Worm (Caenorhabditis elegans) whole organism, L4 larva: ENCODE results near the gene C45G9.12.

Experiments
- F10B5.3 ChIP-seq: sonication (generic microtip); optimal IDR thresholded peaks from 2 replicates; lab custom pipeline; 2016; ENCODE audit warnings: mild to moderate bottlenecking, missing genetic modification characterization, missing compliant biosample characterization
- R02D3.7 ChIP-seq: fragments of 150-350 bp; sonication (generic microtip); optimal IDR thresholded peaks from 3 replicates; lab custom pipeline; 2014; ENCODE audit warnings: missing biosample characterization, missing genetic modification characterization
- T20F7.1 ChIP-seq: fragments of 200-800 bp; sonication (Bioruptor generic); optimal IDR thresholded peaks from 2 replicates; lab custom pipeline; 2018; ENCODE audit warnings: mild to moderate bottlenecking, missing genetic modification characterization, missing compliant biosample characterization
- Y105C5A.15 ChIP-seq: fragments of 200-800 bp; sonication (Bioruptor generic); IDR thresholded peaks from 2 replicates; pipeline ENCODE4 v1.3.6; 2022; ENCODE audit warnings: missing genetic modification characterization, missing compliant biosample characterization
- Y5F2A.4 ChIP-seq: fragments of 200-800 bp; sonication (Bioruptor generic); optimal IDR thresholded peaks from 2 replicates; lab custom pipeline; 2018; ENCODE audit warnings: mild to moderate bottlenecking, missing genetic modification characterization, missing compliant biosample characterization
- ZK546.5 ChIP-seq, 2 experiments: sonication (generic microtip); optimal IDR thresholded peaks; 2 replicates each; lab custom pipeline; 2017; ENCODE audit warnings: missing biosample characterization in 2 of 2, missing genetic modification characterization in 2 of 2
- aha-1 ChIP-seq: fragments of 150-350 bp; peaks from one replicate; lab custom pipeline; 2014; ENCODE audit warnings: missing biosample characterization, missing genetic modification characterization
- aly-2 ChIP-seq: sonication (generic microtip); optimal IDR thresholded peaks from 2 replicates; lab custom pipeline; 2018; ENCODE audit warnings: missing biosample characterization, missing genetic modification characterization
- ama-1 ChIP-seq: fragments of 150-350 bp; optimal IDR thresholded peaks from 2 replicates; lab custom pipeline; 2014; ENCODE audit warnings: inconsistent platforms, mixed read lengths
- arid-1 ChIP-seq: fragments of 200-800 bp; sonication (Bioruptor generic); conservative IDR thresholded peaks from 2 replicates; pipeline ENCODE4 v1.3.6; 2022; ENCODE audit warnings: missing genetic modification reagents, missing genetic modification characterization, missing compliant biosample characterization
- attf-4 ChIP-seq: sonication (generic microtip); optimal IDR thresholded peaks from 3 replicates; lab custom pipeline; 2017; ENCODE audit warnings: missing biosample characterization, missing genetic modification characterization
- ceh-20 ChIP-seq: fragments of 200-800 bp; sonication (Bioruptor generic); IDR thresholded peaks from 2 replicates; pipeline ENCODE4 v1.3.6; 2022; ENCODE audit warnings: missing genetic modification reagents, missing genetic modification characterization, missing compliant biosample characterization
- ceh-28 ChIP-seq: fragments of 150-350 bp; optimal IDR thresholded peaks from 2 replicates; lab custom pipeline; 2014; ENCODE audit warnings: missing biosample characterization, missing genetic modification reagents, missing genetic modification characterization
- ceh-44 ChIP-seq: fragments of 200-800 bp; sonication (Bioruptor generic); IDR thresholded peaks from 2 replicates; pipeline ENCODE4 v1.3.6; 2022; ENCODE audit warnings: missing genetic modification reagents, missing genetic modification characterization, missing compliant biosample characterization
- cey-2 ChIP-seq: sonication (generic microtip); optimal IDR thresholded peaks from 3 replicates; lab custom pipeline; 2017; ENCODE audit warnings: missing genetic modification characterization, mild to moderate bottlenecking, missing compliant biosample characterization, antibody characterized with exemption, borderline replicate concordance; ENCODE audit not compliant: insufficient read depth
- ctbp-1 ChIP-seq: fragments of 200-800 bp; sonication (Bioruptor generic); IDR thresholded peaks from 2 replicates; pipeline ENCODE4 v1.3.6; 2022; ENCODE audit warnings: missing genetic modification reagents, missing genetic modification characterization, missing compliant biosample characterization
- daf-19 ChIP-seq: fragments of 200-800 bp; sonication (Bioruptor generic); conservative IDR thresholded peaks from 2 replicates; pipeline ENCODE4 v1.3.6; 2022; ENCODE audit warnings: missing genetic modification characterization, missing compliant biosample characterization
- dpl-1 ChIP-seq: fragments of 150-350 bp; optimal IDR thresholded peaks from 2 replicates; lab custom pipeline; 2014; ENCODE audit warnings: missing biosample characterization, missing genetic modification reagents, missing genetic modification characterization
- duxl-1 ChIP-seq: sonication (generic microtip); optimal IDR thresholded peaks from 2 replicates; lab custom pipeline; 2016; ENCODE audit warnings: mild to moderate bottlenecking, missing genetic modification characterization, moderate library complexity, missing compliant biosample characterization; ENCODE audit not compliant: poor library complexity
- dve-1 ChIP-seq: sonication (generic microtip); optimal IDR thresholded peaks from 2 replicates; lab custom pipeline; 2017; ENCODE audit warnings: antibody characterized with exemption, mild to moderate bottlenecking, missing genetic modification characterization, missing compliant biosample characterization; ENCODE audit not compliant: insufficient read depth
- egl-27 ChIP-seq: sonication (generic microtip); optimal IDR thresholded peaks from 3 replicates; lab custom pipeline; 2017; ENCODE audit warnings: missing biosample characterization, missing genetic modification reagents, missing genetic modification characterization
- egl-43 ChIP-seq: fragments of 200-800 bp; sonication (Bioruptor generic); IDR thresholded peaks from 2 replicates; pipeline ENCODE4 v1.3.6; 2022; ENCODE audit warnings: missing genetic modification reagents, missing genetic modification characterization, missing compliant biosample characterization
- hlh-30 ChIP-seq: sonication (generic microtip); optimal IDR thresholded peaks from 2 replicates; lab custom pipeline; 2017; ENCODE audit warnings: antibody characterized with exemption, mild to moderate bottlenecking, missing genetic modification characterization, missing compliant biosample characterization; ENCODE audit not compliant: insufficient read depth
- hmg-1.1 ChIP-seq: fragments of 200-800 bp; sonication (Bioruptor generic); IDR thresholded peaks from 2 replicates; pipeline ENCODE4 v1.3.6; 2022; ENCODE audit warnings: missing genetic modification reagents, missing genetic modification characterization, missing compliant biosample characterization
- jun-1 ChIP-seq: fragments of 150-350 bp; optimal IDR thresholded peaks from 2 replicates; lab custom pipeline; 2014; ENCODE audit warnings: missing biosample characterization, missing genetic modification reagents, missing genetic modification characterization
- lim-7 ChIP-seq: fragments of 200-800 bp; sonication (Bioruptor generic); IDR thresholded peaks from 2 replicates; pipeline ENCODE4 v1.3.6; 2022; ENCODE audit warnings: missing genetic modification characterization, missing compliant biosample characterization
- lin-13 ChIP-seq: fragments of 150-350 bp; optimal IDR thresholded peaks from 2 replicates; lab custom pipeline; 2014; ENCODE audit warnings: missing biosample characterization, missing genetic modification reagents, missing genetic modification characterization
- lin-15B ChIP-seq: fragments of 150-350 bp; sonication (generic microtip); optimal IDR thresholded peaks from 3 replicates; lab custom pipeline; 2014; ENCODE audit warnings: missing biosample characterization, missing genetic modification characterization
- lin-29 ChIP-seq: fragments of 200-800 bp; sonication (Bioruptor generic); IDR thresholded peaks from 2 replicates; pipeline ENCODE4 v1.3.6; 2022; ENCODE audit warnings: missing genetic modification reagents, missing genetic modification characterization, missing compliant biosample characterization
- madf-5 ChIP-seq, 2 experiments: fragments of 200-800 bp; sonication (Bioruptor generic); IDR thresholded peaks; 2 replicates each; pipeline ENCODE4 v1.3.6; 2022; ENCODE audit warnings: missing compliant biosample characterization in 2 of 2, missing genetic modification characterization in 2 of 2
- madf-9 ChIP-seq: fragments of 200-800 bp; sonication (Bioruptor generic); conservative IDR thresholded peaks from 2 replicates; pipeline ENCODE4 v1.3.6; 2022; ENCODE audit warnings: missing genetic modification reagents, missing genetic modification characterization, missing compliant biosample characterization
- mes-2 ChIP-seq: sonication (generic microtip); optimal IDR thresholded peaks from 2 replicates; lab custom pipeline; 2016; ENCODE audit warnings: missing genotype, mild to moderate bottlenecking, missing genetic modification characterization, missing compliant biosample characterization; ENCODE audit not compliant: poor library complexity, severe bottlenecking
- mxl-2 ChIP-seq: fragments of 200-800 bp; sonication (Bioruptor generic); conservative IDR thresholded peaks from 2 replicates; pipeline ENCODE4 v1.3.6; 2022; ENCODE audit warnings: missing genetic modification reagents, missing genetic modification characterization, missing compliant biosample characterization
- nhr-10 ChIP-seq: fragments of 150-350 bp; optimal IDR thresholded peaks from 2 replicates; lab custom pipeline; 2014; ENCODE audit warnings: missing biosample characterization, missing genetic modification characterization
- nhr-11 ChIP-seq: fragments of 150-350 bp; optimal IDR thresholded peaks from 2 replicates; lab custom pipeline; 2014; ENCODE audit warnings: missing biosample characterization, missing genetic modification characterization
- nhr-25 ChIP-seq: sonication (generic microtip); optimal IDR thresholded peaks from 2 replicates; lab custom pipeline; 2017; ENCODE audit warnings: missing genetic modification characterization, mild to moderate bottlenecking, missing compliant biosample characterization, antibody characterized with exemption, moderate library complexity, borderline replicate concordance; ENCODE audit not compliant: insufficient read depth
- nhr-41 ChIP-seq: fragments of 200-800 bp; sonication (Bioruptor generic); IDR thresholded peaks from 2 replicates; pipeline ENCODE4 v1.3.6; 2022; ENCODE audit warnings: missing genetic modification reagents, missing genetic modification characterization, missing compliant biosample characterization
- nhr-42 ChIP-seq: fragments of 200-800 bp; sonication (Bioruptor generic); IDR thresholded peaks from 2 replicates; pipeline ENCODE4 v1.3.6; 2022; ENCODE audit warnings: missing genetic modification characterization, missing compliant biosample characterization
- nhr-6 ChIP-seq: fragments of 150-350 bp; optimal IDR thresholded peaks from 2 replicates; lab custom pipeline; 2014; ENCODE audit warnings: missing biosample characterization, missing genetic modification characterization
- nhr-77 ChIP-seq: fragments of 150-350 bp; optimal IDR thresholded peaks from 2 replicates; lab custom pipeline; 2014; ENCODE audit warnings: missing biosample characterization, missing genetic modification characterization
- pha-4 ChIP-seq, 2 experiments: fragments of 150-350 bp in 1 of 2; fragments of 200-800 bp in 1 of 2; sonication (Bioruptor generic) in 1 of 2; IDR thresholded peaks in 1 of 2; optimal IDR thresholded peaks in 1 of 2; 2 replicates each; pipeline versions ENCODE4 v1.3.6 to Lab custom; 2014 to 2022; ENCODE audit warnings: missing genetic modification characterization in 2 of 2, missing genetic modification reagents in 2 of 2, missing biosample characterization in 1 of 2, missing compliant biosample characterization in 1 of 2
- php-3 ChIP-seq: fragments of 200-800 bp; sonication (Bioruptor generic); IDR thresholded peaks from 2 replicates; pipeline ENCODE4 v1.3.6; 2022; ENCODE audit warnings: missing genetic modification reagents, missing genetic modification characterization, missing compliant biosample characterization
- pqm-1 ChIP-seq: sonication (generic microtip); optimal IDR thresholded peaks from 2 replicates; lab custom pipeline; 2017; ENCODE audit warnings: missing biosample characterization, missing genetic modification characterization
- rbr-2 ChIP-seq: sonication (generic microtip); optimal IDR thresholded peaks from 2 replicates; lab custom pipeline; 2016; ENCODE audit warnings: missing genotype, missing genetic modification characterization, missing compliant biosample characterization
- set-16 ChIP-seq: fragments of 200-800 bp; sonication (Bioruptor generic); IDR thresholded peaks from 2 replicates; pipeline ENCODE4 v1.3.6; 2022; ENCODE audit warnings: missing genetic modification reagents, missing genetic modification characterization, missing compliant biosample characterization
- snpc-1.2 ChIP-seq: fragments of 200-800 bp; sonication (Bioruptor generic); IDR thresholded peaks from 2 replicates; pipeline ENCODE4 v1.3.6; 2022; ENCODE audit warnings: missing genetic modification reagents, missing genetic modification characterization, missing compliant biosample characterization
- snpc-4 ChIP-seq: fragments of 150-350 bp; optimal IDR thresholded peaks from 2 replicates; lab custom pipeline; 2014; ENCODE audit warnings: missing biosample characterization, missing genetic modification characterization
- spr-1 ChIP-seq: sonication (generic microtip); optimal IDR thresholded peaks from 2 replicates; lab custom pipeline; 2016; ENCODE audit warnings: mild to moderate bottlenecking, missing genetic modification characterization, missing compliant biosample characterization
- tag-97 ChIP-seq: fragments of 200-800 bp; sonication (Bioruptor generic); IDR thresholded peaks from 2 replicates; pipeline ENCODE4 v1.3.6; 2022; ENCODE audit warnings: missing genetic modification characterization, missing compliant biosample characterization
- tra-1 ChIP-seq: fragments of 200-800 bp; sonication (Bioruptor generic); IDR thresholded peaks from 2 replicates; pipeline ENCODE4 v1.3.6; 2022; ENCODE audit warnings: missing genetic modification reagents, missing genetic modification characterization, missing compliant biosample characterization
- zfp-2 ChIP-seq: sonication (generic microtip); optimal IDR thresholded peaks from 2 replicates; lab custom pipeline; 2016; ENCODE audit warnings: mild to moderate bottlenecking, missing genetic modification characterization, missing compliant biosample characterization

The C45G9.12 gene

DNA sequence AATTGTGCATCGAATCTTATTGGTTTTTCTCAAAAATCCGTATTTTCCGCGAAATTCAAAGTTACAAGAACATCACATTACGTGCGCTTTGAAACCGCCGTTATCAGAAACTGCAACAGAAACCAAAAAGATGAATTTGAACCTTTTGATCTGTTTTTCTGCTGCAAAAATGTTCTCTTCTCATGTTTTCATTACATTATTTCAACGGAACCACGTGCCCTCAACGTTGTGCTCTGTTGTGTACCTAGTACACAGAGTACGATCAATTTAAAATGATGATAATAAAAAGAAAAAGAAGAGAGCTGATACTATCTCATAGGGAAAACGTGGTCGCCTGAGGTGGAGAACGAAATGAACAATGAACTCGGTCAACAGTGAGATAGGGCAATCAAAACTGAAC, 6.7 kb upstream of the C45G9.12 start (continued):
- TF ChIP-seq nhr-77 (peak; percentile 88), nhr-25 (tag; lab: Kevin White, UChicago) (no peak), nhr-42 (GFP tag; lab: Robert Waterston, UW) (no peak), madf-5 (GFP tag; IDR thresholded peaks at IDR 0.05; lab: Robert Waterston, UW) (no peak), nhr-10 (tag; lab: Kevin White, UChicago) (peak; percentile 25), snpc-1.2 (GFP tag; lab: Robert Waterston, UW) (no peak), Y105C5A.15 (GFP tag; lab: Robert Waterston, UW) (no peak), F10B5.3 (tag; lab: Kevin White, UChicago) (no peak), duxl-1 (tag; lab: Kevin White, UChicago) (no peak), attf-4 (no peak), lin-29 (no peak), ceh-20 (0 out of 2 replicates have a peak, but pooled peaks have one; percentile 38), T20F7.1 (GFP tag; lab: Kevin White, UChicago) (peak; percentile 60), snpc-4 (tag; lab: Kevin White, UChicago) (no peak), cey-2 (tag; lab: Kevin White, UChicago) (no peak), aha-1 (tag; lab: Kevin White, UChicago) (no peak), php-3 (GFP tag; lab: Robert Waterston, UW) (0 out of 2 replicates have a peak, but pooled peaks have one; percentile 43), dve-1 (tag; lab: Kevin White, UChicago) (peak; percentile 95), ZK546.5 (tag; optimal IDR thresholded peaks at IDR 0.05; lab: Kevin White, UChicago) (no peak), set-16 (no peak), Y5F2A.4 (no peak), madf-9 (GFP tag; lab: Robert Waterston, UW) (no peak), ama-1 (lab: Kevin White, UChicago) (no peak), lim-7 (GFP tag; lab: Robert Waterston, UW) (no peak), rbr-2 (no peak), daf-19 (no peak), egl-43 (GFP tag; lab: Robert Waterston, UW) (no peak), ctbp-1 (GFP tag; lab: Robert Waterston, UW) (no peak), jun-1 (tag; lab: Kevin White, UChicago) (no peak), mxl-2 (GFP tag; lab: Robert Waterston, UW) (no peak), tag-97 (no peak), arid-1 (GFP tag; lab: Robert Waterston, UW) (no peak), mes-2 (peak; percentile 65), aly-2 (tag; lab: Kevin White, UChicago) (no peak), ceh-44 (GFP tag; lab: Robert Waterston, UW) (no peak), R02D3.7 (tag; lab: Kevin White, UChicago) (no peak), nhr-41 (no peak), ceh-28 (no peak), nhr-11 (tag; lab: Kevin White, UChicago) (peak; percentile 83), hlh-30 (tag; lab: Kevin White, UChicago) (peak; percentile 89), spr-1 (tag; lab: Kevin White, UChicago) (no peak), lin-15B (tag; lab: Kevin White, UChicago) (no peak), lin-13 (no peak), hmg-1.1 (GFP tag; lab: Robert Waterston, UW) (no peak), pha-4 (GFP tag; IDR thresholded peaks at IDR 0.05; lab: Robert Waterston, UW) (peak; percentile 46; the same call in 1 of the 2 replicates), pha-4 (tag; optimal IDR thresholded peaks at IDR 0.05; lab: Kevin White, UChicago) (peak; percentile 84), dpl-1 (peak; percentile 12), nhr-6 (tag; lab: Kevin White, UChicago) (no peak), tra-1 (GFP tag; lab: Robert Waterston, UW) (peak; percentile 61; the same call in 1 of the 2 replicates), zfp-2 (tag; lab: Kevin White, UChicago) (no peak), egl-27 (tag; lab: Kevin White, UChicago) (no peak), pqm-1 (tag; lab: Kevin White, UChicago) (peak; percentile 64)
